Fruit fly (Drosophila melanogaster): ENCODE data around the gene CG14903.

- TF ChIP-seq fd85E (GFP tag; optimal IDR thresholded peaks at IDR 0.05): no peak
- no peak for TF ChIP-seq topi (GFP tag; optimal IDR thresholded peaks at IDR 0.05)
- TF ChIP-seq CG11294 (GFP tag; IDR thresholded peaks at IDR 0.05): no peak
- TF ChIP-seq dsx (GFP tag; optimal IDR thresholded peaks at IDR 0.05; ENCODE audit: poor library complexity, severe bottlenecking): no peak
- no peak for TF ChIP-seq achi (GFP tag; optimal IDR thresholded peaks at IDR 0.05)
- no peak for TF ChIP-seq CG4318 (GFP tag; optimal IDR thresholded peaks at IDR 0.05)
- TF ChIP-seq CG34406 (GFP tag; optimal IDR thresholded peaks at IDR 0.05): no peak
- TF ChIP-seq CG11902 (GFP tag; optimal IDR thresholded peaks at IDR 0.05): peak; percentile 25
- no peak for TF ChIP-seq CG6276 (GFP tag; optimal IDR thresholded peaks at IDR 0.05)
- no peak for TF ChIP-seq Gug (GFP tag; IDR thresholded peaks at IDR 0.05)
- TF ChIP-seq CG10669 (GFP tag; optimal IDR thresholded peaks at IDR 0.05): no peak
Observed at dm6 chr3R:16573483-16574145, at the start of gene CG14903.

All from whole organism, prepupa.